Fruit fly (Drosophila melanogaster): ENCODE data around the gene GAPcenA.
A peak's percentile ranks its signal among the peaks of the same experiment; 100 is the strongest.

GAPcenA gene

dm6 chr3L:8346100-8346980 lies at the start of gene GAPcenA, which contains the start of gene CG7182:
GAPcenA (plus strand) TSS chr3L:8346561.
CG7182 (minus strand) TSS chr3L:8346382.
- TF ChIP-seq CG8319 (GFP tag; optimal IDR thresholded peaks at IDR 0.05) (peak; percentile 46), spab (GFP tag; optimal IDR thresholded peaks at IDR 0.05) (peak; percentile 41), salr (GFP tag; optimal IDR thresholded peaks at IDR 0.05) (no peak), CG8632 (GFP tag; optimal IDR thresholded peaks at IDR 0.05) (peak; percentile 77), Smox (GFP tag; optimal IDR thresholded peaks at IDR 0.05) (no peak), Hr38 (GFP tag; optimal IDR thresholded peaks at IDR 0.05) (no peak), CG10631 (GFP tag; optimal IDR thresholded peaks at IDR 0.05) (peak; percentile 87), cyc (GFP tag; optimal IDR thresholded peaks at IDR 0.05) (peak; percentile 64), vri (GFP tag; optimal IDR thresholded peaks at IDR 0.05) (peak; percentile 90), Ets21C (GFP tag; optimal IDR thresholded peaks at IDR 0.05) (no peak), fd59A (GFP tag; optimal IDR thresholded peaks at IDR 0.05) (peak; percentile 7), net (GFP tag; optimal IDR thresholded peaks at IDR 0.05) (peak; percentile 71), CG31627 (GFP tag; optimal IDR thresholded peaks at IDR 0.05) (peak; percentile 63), fd85E (GFP tag; optimal IDR thresholded peaks at IDR 0.05) (no peak), CG11902 (GFP tag; optimal IDR thresholded peaks at IDR 0.05) (peak; percentile 53), Sox14 (GFP tag; optimal IDR thresholded peaks at IDR 0.05) (peak; percentile 41), Eip93F (GFP tag; optimal IDR thresholded peaks at IDR 0.05) (peak; percentile 27), CG10669 (GFP tag; optimal IDR thresholded peaks at IDR 0.05) (peak; percentile 69), CG1621 (tag; optimal IDR thresholded peaks at IDR 0.05) (peak; percentile 16), CG11294 (GFP tag; IDR thresholded peaks at IDR 0.05) (peak; percentile 23; the same call in 1 of the 2 replicates), eg (GFP tag; IDR thresholded peaks at IDR 0.05) (peak; percentile 75), Hr39 (GFP tag; optimal IDR thresholded peaks at IDR 0.05) (peak; percentile 53), CG9139 (GFP tag; optimal IDR thresholded peaks at IDR 0.05) (peak; percentile 26), CG4318 (GFP tag; optimal IDR thresholded peaks at IDR 0.05) (no peak), Eip75B (GFP tag; optimal IDR thresholded peaks at IDR 0.05) (no peak), CG8119 (GFP tag; IDR thresholded peaks at IDR 0.05) (peak; percentile 54; the same call in 2 of the 3 replicates), topi (GFP tag; optimal IDR thresholded peaks at IDR 0.05) (peak; percentile 75), CG6792 (GFP tag; optimal IDR thresholded peaks at IDR 0.05) (peak; percentile 70), svp (GFP tag) (peak; percentile 97), fkh (GFP tag; optimal IDR thresholded peaks at IDR 0.05) (peak; percentile 54), Blimp-1 (GFP tag; optimal IDR thresholded peaks at IDR 0.05) (peak; percentile 42), ss (GFP tag; optimal IDR thresholded peaks at IDR 0.05) (peak in 1 of 2 experiments; percentile 79), OdsH (GFP tag; optimal IDR thresholded peaks at IDR 0.05) (no peak), achi (GFP tag; optimal IDR thresholded peaks at IDR 0.05) (peak; percentile 78), CG7368 (GFP tag; optimal IDR thresholded peaks at IDR 0.05) (peak; percentile 57), CG34406 (GFP tag; optimal IDR thresholded peaks at IDR 0.05) (peak; percentile 81), Sox102F (GFP tag; optimal IDR thresholded peaks at IDR 0.05) (no peak), esn (GFP tag; optimal IDR thresholded peaks at IDR 0.05) (peak; percentile 80), dsx (GFP tag; optimal IDR thresholded peaks at IDR 0.05; ENCODE audit: poor library complexity, severe bottlenecking) (no peak), CG15336 (GFP tag; IDR thresholded peaks at IDR 0.05) (peak; percentile 59; the same call in 1 of the 2 replicates), lz (GFP tag; optimal IDR thresholded peaks at IDR 0.05) (peak; percentile 66), Lpt (GFP tag; optimal IDR thresholded peaks at IDR 0.05) (peak; percentile 36), CG6276 (GFP tag; optimal IDR thresholded peaks at IDR 0.05) (no peak), Met (GFP tag; optimal IDR thresholded peaks at IDR 0.05) (no peak), dac (GFP tag; optimal IDR thresholded peaks at IDR 0.05) (no peak), CG3919 (GFP tag; optimal IDR thresholded peaks at IDR 0.05) (peak; percentile 71), acj6 (GFP tag; optimal IDR thresholded peaks at IDR 0.05) (no peak), Hr4 (GFP tag; optimal IDR thresholded peaks at IDR 0.05) (no peak), CG32006 (GFP tag; optimal IDR thresholded peaks at IDR 0.05) (no peak), Sox15 (GFP tag; optimal IDR thresholded peaks at IDR 0.05) (peak; percentile 43)
